Worm (Caenorhabditis elegans): ENCODE measurements around the gene F15H10.8.

F15H10.8 gene

ce11 chrV:10402804-10403203, at the start of gene F15H10.8:
Gene F15H10.8, minus strand, starts transcription at chrV:10402904.
- TF ChIP-seq ztf-4 (tag; optimal IDR thresholded peaks at IDR 0.05): no peak
- no peak for TF ChIP-seq fos-1 (tag; optimal IDR thresholded peaks at IDR 0.05)
- no peak for TF ChIP-seq elt-2 (tag; optimal IDR thresholded peaks at IDR 0.05)
- TF ChIP-seq rnt-1 (tag; optimal IDR thresholded peaks at IDR 0.05): no peak
- no peak for TF ChIP-seq tlp-1 (tag; optimal IDR thresholded peaks at IDR 0.05)
- TF ChIP-seq C16A3.4 (tag; optimal IDR thresholded peaks at IDR 0.05): no peak
- no peak for TF ChIP-seq fkh-8 (tag; optimal IDR thresholded peaks at IDR 0.05)
- no peak for TF ChIP-seq ztf-11 (tag; optimal IDR thresholded peaks at IDR 0.05)
- TF ChIP-seq lsy-2 (tag; optimal IDR thresholded peaks at IDR 0.05): no peak
- TF ChIP-seq unc-62 (GFP tag; optimal IDR thresholded peaks at IDR 0.05): no peak
- no peak for TF ChIP-seq ceh-82 (tag; optimal IDR thresholded peaks at IDR 0.05)
- no peak for TF ChIP-seq nhr-237 (tag; optimal IDR thresholded peaks at IDR 0.05)
- no peak for TF ChIP-seq pqm-1 (tag; optimal IDR thresholded peaks at IDR 0.05)
- TF ChIP-seq nhr-85 (tag): no peak
- TF ChIP-seq ceh-8 (GFP tag; optimal IDR thresholded peaks at IDR 0.05): no peak

- no peak for TF ChIP-seq F16B12.6 (tag; optimal IDR thresholded peaks at IDR 0.05)
- TF ChIP-seq mep-1 (tag; optimal IDR thresholded peaks at IDR 0.05): peak; percentile 61
- TF ChIP-seq zag-1 (tag; optimal IDR thresholded peaks at IDR 0.05): no peak
- TF ChIP-seq mdl-1 (tag; optimal IDR thresholded peaks at IDR 0.05): peak in 1 of 2 experiments; percentile 40
- no peak for TF ChIP-seq unc-130 (tag; optimal IDR thresholded peaks at IDR 0.05)
- peak; percentile 79 for TF ChIP-seq nhr-85 (tag)
- TF ChIP-seq irx-1 (tag; optimal IDR thresholded peaks at IDR 0.05): peak; percentile 64
- peak; percentile 62 to 78 for TF ChIP-seq efl-1 (optimal IDR thresholded peaks at IDR 0.05)
- peak; percentile 22 to 72 for TF ChIP-seq efl-1 (GFP tag; optimal IDR thresholded peaks at IDR 0.05 in 1 of 2)
- no peak for TF ChIP-seq snpc-4 (tag; optimal IDR thresholded peaks at IDR 0.05)
- peak; percentile 52 for TF ChIP-seq blmp-1 (tag; optimal IDR thresholded peaks at IDR 0.05)
- TF ChIP-seq lsy-2 (tag; optimal IDR thresholded peaks at IDR 0.05): peak; percentile 6 to 32
- TF ChIP-seq ceh-88 (GFP tag; IDR thresholded peaks at IDR 0.05): no peak
- TF ChIP-seq nhr-19 (GFP tag; conservative IDR thresholded peaks at IDR 0.05): no peak
- peak; percentile 3 for TF ChIP-seq egl-13 (tag; optimal IDR thresholded peaks at IDR 0.05)
- TF ChIP-seq unc-98 (GFP tag; IDR thresholded peaks at IDR 0.05): no peak
- TF ChIP-seq nhr-47 (tag; optimal IDR thresholded peaks at IDR 0.05): peak; percentile 43
- TF ChIP-seq dpl-1 (GFP tag; optimal IDR thresholded peaks at IDR 0.05): peak; percentile 14 to 32 (median 19)
- no peak for TF ChIP-seq C16A3.4 (tag; optimal IDR thresholded peaks at IDR 0.05)
- TF ChIP-seq xbp-1 (tag; optimal IDR thresholded peaks at IDR 0.05): peak; percentile 26
- peak; percentile 26 for TF ChIP-seq pax-3 (tag; optimal IDR thresholded peaks at IDR 0.05)
- TF ChIP-seq ztf-4 (tag; optimal IDR thresholded peaks at IDR 0.05): no peak
- peak; percentile 71 for TF ChIP-seq lir-3 (tag; optimal IDR thresholded peaks at IDR 0.05; ENCODE audit: poor library complexity)
- TF ChIP-seq aha-1 (tag; optimal IDR thresholded peaks at IDR 0.05): no peak
- TF ChIP-seq swsn-7 (tag; optimal IDR thresholded peaks at IDR 0.05): peak; percentile 26
- peak; percentile 78 for TF ChIP-seq rnt-1 (tag; optimal IDR thresholded peaks at IDR 0.05)
- no peak for TF ChIP-seq fkh-10 (GFP tag; optimal IDR thresholded peaks at IDR 0.05)
- no peak for TF ChIP-seq zip-4 (GFP tag; optimal IDR thresholded peaks at IDR 0.05)
- TF ChIP-seq egl-27 (tag; optimal IDR thresholded peaks at IDR 0.05): no peak
- peak; percentile 16 to 68 for TF ChIP-seq lin-35 (GFP tag; optimal IDR thresholded peaks at IDR 0.05)
- TF ChIP-seq fos-1 (tag; optimal IDR thresholded peaks at IDR 0.05): no peak
- TF ChIP-seq isw-1 (GFP tag; IDR thresholded peaks at IDR 0.05): no peak; the same call in 1 of the 2 replicates
- TF ChIP-seq mab-9 (GFP tag; IDR thresholded peaks at IDR 0.05): no peak
- peak; percentile 45 for TF ChIP-seq fkh-4 (tag; optimal IDR thresholded peaks at IDR 0.05; ENCODE audit: borderline replicate concordance)
- TF ChIP-seq fkh-8 (tag; optimal IDR thresholded peaks at IDR 0.05): no peak
- no peak for TF ChIP-seq efl-3 (GFP tag; optimal IDR thresholded peaks at IDR 0.05)
- TF ChIP-seq elt-2 (tag; optimal IDR thresholded peaks at IDR 0.05): peak; percentile 3
- no peak for TF ChIP-seq tbx-2 (tag; optimal IDR thresholded peaks at IDR 0.05)
- no peak for TF ChIP-seq pqm-1 (tag; optimal IDR thresholded peaks at IDR 0.05)
- peak; percentile 55 for TF ChIP-seq nhr-71 (tag; optimal IDR thresholded peaks at IDR 0.05)
- TF ChIP-seq ceh-82 (tag; optimal IDR thresholded peaks at IDR 0.05): no peak
- peak; percentile 76 for TF ChIP-seq ceh-90 (tag; optimal IDR thresholded peaks at IDR 0.05)
- peak; percentile 21 for TF ChIP-seq lin-14 (GFP tag; optimal IDR thresholded peaks at IDR 0.05)
These were observed 38.7 kb upstream of the F15H10.8 start, which contains the start of gene pap-1 for ce11 chrV:10441135-10442024. Gene pap-1, plus strand, starts transcription at chrV:10441974.

Data from whole organism, L1 larva.